Worm (Caenorhabditis elegans): ENCODE results near the gene ZC116.1.

ce11 chrV:12567850-12568249, 41.8 kb upstream of the ZC116.1 start, which contains the start of gene E02A10.4:
- TF ChIP-seq nhr-20 (tag; optimal IDR thresholded peaks at IDR 0.05): no peak
- TF ChIP-seq mab-9 (GFP tag; IDR thresholded peaks at IDR 0.05): no peak
- no peak for TF ChIP-seq lin-13 (GFP tag; optimal IDR thresholded peaks at IDR 0.05)
- TF ChIP-seq C34B4.2 (tag; optimal IDR thresholded peaks at IDR 0.05): no peak
- TF ChIP-seq jun-1 (tag; optimal IDR thresholded peaks at IDR 0.05): no peak
- no peak for TF ChIP-seq elt-3 (tag; optimal IDR thresholded peaks at IDR 0.05)
- TF ChIP-seq nhr-85 (tag): no peak
- TF ChIP-seq sptf-1 (tag; optimal IDR thresholded peaks at IDR 0.05): no peak
- TF ChIP-seq elt-2 (tag; optimal IDR thresholded peaks at IDR 0.05): no peak
- TF ChIP-seq nhr-11 (tag; optimal IDR thresholded peaks at IDR 0.05): no peak
- no peak for TF ChIP-seq dpl-1 (GFP tag; optimal IDR thresholded peaks at IDR 0.05)

Measured in whole organism, L1 larva.